Fruit fly (Drosophila melanogaster): ENCODE data around the gene kirre.

Gene kirre

dm6 chrX:3131978-3132377, 391.8 kb downstream of the kirre start:
- no peak for TF ChIP-seq CG17801 (GFP tag; optimal IDR thresholded peaks at IDR 0.05; ENCODE audit: partially characterized antibody)

dm6 chrX:3134383-3135101, 394.4 kb downstream of the kirre start, which contains the start of gene N:
Gene N (plus strand): TSS chrX:3134870.
- TF ChIP-seq CG17801 (GFP tag; optimal IDR thresholded peaks at IDR 0.05; ENCODE audit: partially characterized antibody): peak; percentile 5

- TF ChIP-seq CG17801 (GFP tag; optimal IDR thresholded peaks at IDR 0.05; ENCODE audit: partially characterized antibody): no peak
Observed at dm6 chrX:3135102-3135393, 394.9 kb downstream of the kirre start.

dm6 chrX:3135620-3136019, 395.4 kb downstream of the kirre start:
- no peak for TF ChIP-seq CG17801 (GFP tag; optimal IDR thresholded peaks at IDR 0.05; ENCODE audit: partially characterized antibody)

- TF ChIP-seq CG17801 (GFP tag; optimal IDR thresholded peaks at IDR 0.05; ENCODE audit: partially characterized antibody): no peak
Observed at dm6 chrX:3136338-3137086, 396.3 kb downstream of the kirre start.

dm6 chrX:3137853-3138418, 397.8 kb downstream of the kirre start:
- TF ChIP-seq CG17801 (GFP tag; optimal IDR thresholded peaks at IDR 0.05; ENCODE audit: partially characterized antibody): no peak

- no peak for TF ChIP-seq CG17801 (GFP tag; optimal IDR thresholded peaks at IDR 0.05; ENCODE audit: partially characterized antibody)
Observed at dm6 chrX:3139961-3140360, 399.8 kb downstream of the kirre start.

dm6 chrX:3140809-3141208, 400.6 kb downstream of the kirre start:
- TF ChIP-seq CG17801 (GFP tag; optimal IDR thresholded peaks at IDR 0.05; ENCODE audit: partially characterized antibody): no peak

- no peak for TF ChIP-seq CG17801 (GFP tag; optimal IDR thresholded peaks at IDR 0.05; ENCODE audit: partially characterized antibody)
Observed at dm6 chrX:3142090-3142489, 401.9 kb downstream of the kirre start.

- TF ChIP-seq CG17801 (GFP tag; optimal IDR thresholded peaks at IDR 0.05; ENCODE audit: partially characterized antibody): no peak
Observed at dm6 chrX:3143235-3144030, 403.2 kb downstream of the kirre start.

- TF ChIP-seq CG17801 (GFP tag; optimal IDR thresholded peaks at IDR 0.05; ENCODE audit: partially characterized antibody): peak; percentile 10
Observed at dm6 chrX:3146995-3147394, 406.8 kb downstream of the kirre start.

dm6 chrX:3150655-3151486, 410.7 kb downstream of the kirre start:
- TF ChIP-seq CG17801 (GFP tag; optimal IDR thresholded peaks at IDR 0.05; ENCODE audit: partially characterized antibody): no peak

dm6 chrX:3151487-3151818, 411.3 kb downstream of the kirre start:
- TF ChIP-seq CG17801 (GFP tag; optimal IDR thresholded peaks at IDR 0.05; ENCODE audit: partially characterized antibody): no peak

- no peak for TF ChIP-seq CG17801 (GFP tag; optimal IDR thresholded peaks at IDR 0.05; ENCODE audit: partially characterized antibody)
Observed at dm6 chrX:3152280-3152679, 412.1 kb downstream of the kirre start.
